Fruit fly (Drosophila melanogaster) whole organism, wandering third instar larva: ENCODE data around the gene CG13108.

Experiments used
- Abd-B ChIP-seq: fragments of >200 bp; optimal IDR thresholded peaks from 2 replicates; lab custom pipeline; 2017; ENCODE audit warnings: missing biosample characterization, missing genetic modification characterization
- CG32264 ChIP-seq: fragments of 200-800 bp; sonication (Bioruptor generic); optimal IDR thresholded peaks from 2 replicates; lab custom pipeline; 2016; ENCODE audit warnings: missing biosample characterization, missing genetic modification characterization
- CG9705 ChIP-seq: fragments of 200-800 bp; sonication (Bioruptor generic); optimal IDR thresholded peaks from 2 replicates; lab custom pipeline; 2018; ENCODE audit warnings: missing biosample characterization, mild to moderate bottlenecking, missing genetic modification characterization
- CrebA ChIP-seq: fragments of 200-800 bp; sonication (Bioruptor generic); optimal IDR thresholded peaks from 2 replicates; lab custom pipeline; 2016; ENCODE audit warnings: missing biosample characterization, mild to moderate bottlenecking, missing genetic modification characterization, borderline replicate concordance
- Dfd ChIP-seq: fragments of >200 bp; optimal IDR thresholded peaks from 2 replicates; lab custom pipeline; 2017; ENCODE audit warnings: missing biosample characterization, missing genetic modification characterization
- Dif ChIP-seq: fragments of 200-275, 200-300 bp; sonication (Bioruptor generic); optimal IDR thresholded peaks from 2 replicates; lab custom pipeline; 2018; ENCODE audit warnings: missing biosample characterization, missing genetic modification characterization; ENCODE audit not compliant: partially characterized antibody
- GATAd ChIP-seq: sonication (Bioruptor generic); optimal IDR thresholded peaks from 2 replicates; lab custom pipeline; 2016; ENCODE audit warnings: missing biosample characterization, missing genetic modification characterization
- HLH106 ChIP-seq: fragments of 200-800 bp; optimal IDR thresholded peaks from 3 replicates; lab custom pipeline; 2019; ENCODE audit warnings: missing biosample characterization, mild to moderate bottlenecking, missing genetic modification characterization, moderate library complexity
- Hnf4 ChIP-seq: fragments of 200-800 bp; sonication (Bioruptor generic); optimal IDR thresholded peaks from 2 replicates; lab custom pipeline; 2016; ENCODE audit warnings: missing biosample characterization, mild to moderate bottlenecking, missing genetic modification characterization
- Hr78 ChIP-seq: fragments of >200 bp; optimal IDR thresholded peaks from 2 replicates; lab custom pipeline; 2017; ENCODE audit warnings: missing biosample characterization, missing genetic modification characterization
- Hr83 ChIP-seq: fragments of 200-300 bp; sonication (Bioruptor generic); optimal IDR thresholded peaks from 2 replicates; lab custom pipeline; 2016; ENCODE audit warnings: missing biosample characterization, mild to moderate bottlenecking, missing genetic modification characterization, moderate library complexity; ENCODE audit not compliant: poor library complexity, severe bottlenecking
- Jra ChIP-seq: sonication (Bioruptor generic); optimal IDR thresholded peaks from 2 replicates; lab custom pipeline; 2016; ENCODE audit warnings: missing biosample characterization, missing genetic modification characterization
- Mio ChIP-seq: sonication (Bioruptor generic); optimal IDR thresholded peaks from 2 replicates; lab custom pipeline; 2016; ENCODE audit warnings: missing biosample characterization, missing genetic modification characterization
- Myc ChIP-seq: fragments of >200 bp; optimal IDR thresholded peaks from 2 replicates; lab custom pipeline; 2017
- N ChIP-seq: fragments of >200 bp; optimal IDR thresholded peaks from 2 replicates; lab custom pipeline; 2018; ENCODE audit warnings: missing biosample characterization, missing external identifiers, missing genetic modification characterization
- OdsH ChIP-seq: fragments of 200-800 bp; sonication (Bioruptor generic); optimal IDR thresholded peaks from 2 replicates; lab custom pipeline; 2016; ENCODE audit warnings: missing biosample characterization, mild to moderate bottlenecking, missing genetic modification characterization
- Rel ChIP-seq, 2 experiments: fragments of 200-800 bp; sonication (Bioruptor generic) in 1 of 2; optimal IDR thresholded peaks; 2 replicates in 1 of 2; 3 replicates in 1 of 2; lab custom pipeline; 2016 to 2019; ENCODE audit warnings: mild to moderate bottlenecking in 2 of 2, missing biosample characterization in 2 of 2, missing genetic modification characterization in 2 of 2, moderate library complexity in 1 of 2
- Sp1 ChIP-seq: fragments of 200-800 bp; sonication (Bioruptor generic); optimal IDR thresholded peaks from 3 replicates; lab custom pipeline; 2019; ENCODE audit warnings: missing biosample characterization, mild to moderate bottlenecking, missing genetic modification characterization, moderate library complexity
- Vsx2 ChIP-seq: fragments of 200-300, 225-300 bp; sonication (Bioruptor generic); optimal IDR thresholded peaks from 2 replicates; lab custom pipeline; 2018; ENCODE audit warnings: missing biosample characterization, missing genetic modification characterization; ENCODE audit not compliant: partially characterized antibody
- br ChIP-seq: fragments of 200-800 bp; sonication (Bioruptor generic); optimal IDR thresholded peaks from 2 replicates; lab custom pipeline; 2016; ENCODE audit warnings: missing biosample characterization, missing genetic modification characterization
- brk ChIP-seq: fragments of 200-800 bp; sonication (Bioruptor generic); optimal IDR thresholded peaks from 2 replicates; lab custom pipeline; 2016; ENCODE audit warnings: missing biosample characterization, mild to moderate bottlenecking, missing genetic modification characterization
- dl ChIP-seq, 2 experiments: fragments of 175-275, 200-275 bp in 1 of 2; fragments of 200-275 bp in 1 of 2; sonication (Bioruptor generic); optimal IDR thresholded peaks; lab custom pipeline; 2018; ENCODE audit warnings: mild to moderate bottlenecking in 2 of 2, missing biosample characterization in 2 of 2, missing genetic modification characterization in 2 of 2, moderate library complexity in 2 of 2; ENCODE audit not compliant: partially characterized antibody in 2 of 2, insufficient read depth in 1 of 2
- dmrt93B ChIP-seq: fragments of 200-800 bp; sonication (Bioruptor generic); optimal IDR thresholded peaks from 2 replicates; lab custom pipeline; 2018; ENCODE audit warnings: missing biosample characterization, mild to moderate bottlenecking, missing genetic modification characterization
- dsf ChIP-seq: sonication (Bioruptor generic); optimal IDR thresholded peaks from 2 replicates; lab custom pipeline; 2016; ENCODE audit warnings: missing biosample characterization, missing genetic modification characterization, borderline replicate concordance
- ey ChIP-seq: fragments of 200-800 bp; sonication (Bioruptor generic); optimal IDR thresholded peaks from 2 replicates; lab custom pipeline; 2016; ENCODE audit warnings: missing biosample characterization, missing genetic modification characterization
- foxo ChIP-seq, 2 experiments: fragments of 200-800 bp; sonication (Bioruptor generic); optimal IDR thresholded peaks; 2 replicates in 1 of 2; 3 replicates in 1 of 2; lab custom pipeline; 2016 to 2017; ENCODE audit warnings: missing biosample characterization in 2 of 2, missing genetic modification characterization in 2 of 2
- fru ChIP-seq: fragments of 200-800 bp; sonication (Bioruptor generic); optimal IDR thresholded peaks from 3 replicates; lab custom pipeline; 2016; ENCODE audit warnings: missing biosample characterization, mild to moderate bottlenecking, missing genetic modification characterization
- h ChIP-seq: fragments of 200-800 bp; sonication (Bioruptor generic); optimal IDR thresholded peaks from 3 replicates; lab custom pipeline; 2016; ENCODE audit warnings: missing biosample characterization, mild to moderate bottlenecking, missing genetic modification characterization
- jim ChIP-seq: fragments of 175-275, 200-325 bp; sonication (Bioruptor generic); optimal IDR thresholded peaks from 2 replicates; lab custom pipeline; 2016; ENCODE audit warnings: missing biosample characterization, mild to moderate bottlenecking, missing genetic modification characterization
- lola ChIP-seq: fragments of >200 bp; optimal IDR thresholded peaks from 2 replicates; lab custom pipeline; 2017; ENCODE audit warnings: missing biosample characterization, missing genetic modification characterization
- pan ChIP-seq: fragments of >200 bp; optimal IDR thresholded peaks from 2 replicates; lab custom pipeline; 2017
- psq ChIP-seq: fragments of 200-800 bp; sonication (Bioruptor generic); optimal IDR thresholded peaks from 3 replicates; lab custom pipeline; 2017; ENCODE audit warnings: missing biosample characterization, mild to moderate bottlenecking, missing genetic modification characterization, moderate library complexity
- rgr ChIP-seq: fragments of 200-800 bp; sonication (Bioruptor generic); optimal IDR thresholded peaks from 3 replicates; lab custom pipeline; 2016; ENCODE audit warnings: missing biosample characterization, mild to moderate bottlenecking, missing genetic modification characterization
- sage ChIP-seq: fragments of 200-800 bp; sonication (Bioruptor generic); optimal IDR thresholded peaks from 2 replicates; lab custom pipeline; 2016; ENCODE audit warnings: missing biosample characterization, mild to moderate bottlenecking, missing genetic modification characterization
- sv ChIP-seq: fragments of 200-800 bp; sonication (Bioruptor generic); optimal IDR thresholded peaks from 3 replicates; lab custom pipeline; 2016; ENCODE audit warnings: missing biosample characterization, missing genetic modification characterization
- tai ChIP-seq: sonication (Bioruptor generic); optimal IDR thresholded peaks from 2 replicates; lab custom pipeline; 2016; ENCODE audit warnings: missing biosample characterization, missing genetic modification characterization
- usp ChIP-seq: fragments of >200 bp; optimal IDR thresholded peaks from 2 replicates; lab custom pipeline; 2017; ENCODE audit warnings: missing biosample characterization, missing genetic modification characterization
- woc ChIP-seq: sonication (Bioruptor generic); optimal IDR thresholded peaks from 2 replicates; lab custom pipeline; 2016; ENCODE audit warnings: missing biosample characterization, mild to moderate bottlenecking, missing genetic modification characterization

Gene CG13108

dm6 chr2L:9205133-9205615, 41.1 kb downstream of the CG13108 start:
- TF ChIP-seq dsf (GFP tag; lab: Kevin White, UChicago) (no peak), Sp1 (GFP tag; lab: Kevin White, UChicago) (peak; percentile 52), CG32264 (GFP tag; lab: Kevin White, UChicago) (peak; percentile 66), tai (peak; percentile 69), Abd-B (no peak), h (GFP tag; lab: Kevin White, UChicago) (peak; percentile 65), Myc (lab: Kevin White, UChicago) (no peak), psq (peak; percentile 72), jim (GFP tag; lab: Kevin White, UChicago) (peak; percentile 16), GATAd (GFP tag; lab: Kevin White, UChicago) (no peak), usp (GFP tag; lab: Kevin White, UChicago) (no peak), woc (GFP tag; lab: Kevin White, UChicago) (peak; percentile 58), OdsH (GFP tag; lab: Kevin White, UChicago) (peak; percentile 31), CG9705 (no peak), Vsx2 (GFP tag; lab: Kevin White, UChicago) (peak; percentile 30), pan (no peak), brk (peak; percentile 89), foxo (GFP tag; optimal IDR thresholded peaks at IDR 0.05; lab: Kevin White, UChicago) (peak in 1 of 2 experiments; percentile 92), fru (GFP tag; lab: Kevin White, UChicago) (peak; percentile 39), br (GFP tag; lab: Kevin White, UChicago) (peak; percentile 37), CrebA (GFP tag; lab: Kevin White, UChicago) (peak; percentile 92), Dif (GFP tag; lab: Kevin White, UChicago) (peak; percentile 81), N (no peak), HLH106 (tag; lab: Kevin White, UChicago) (no peak), sv (GFP tag; lab: Kevin White, UChicago) (no peak), Hr83 (GFP tag; lab: Kevin White, UChicago) (peak; percentile 25), Hr78 (GFP tag; lab: Kevin White, UChicago) (no peak), Rel (GFP tag; optimal IDR thresholded peaks at IDR 0.05; lab: Kevin White, UChicago) (peak; percentile 97), Rel (tag; optimal IDR thresholded peaks at IDR 0.05; lab: Kevin White, UChicago) (peak; percentile 69), dl (GFP tag; optimal IDR thresholded peaks at IDR 0.05; lab: Kevin White, UChicago; ENCODE audit: insufficient read depth in 1 of 2, partially characterized antibody in 2 of 2) (peak; percentile 75 to 78), lola (GFP tag; lab: Kevin White, UChicago) (no peak), dmrt93B (no peak), rgr (peak; percentile 51), Jra (GFP tag; lab: Kevin White, UChicago) (peak; percentile 20), ey (GFP tag; lab: Kevin White, UChicago) (no peak), Hnf4 (GFP tag; lab: Kevin White, UChicago) (peak; percentile 43), sage (GFP tag; lab: Kevin White, UChicago) (peak; percentile 88), Mio (GFP tag; lab: Kevin White, UChicago) (no peak), Dfd (GFP tag; lab: Kevin White, UChicago) (no peak)

- no peak for TF ChIP-seq Myc (lab: Kevin White, UChicago)
- TF ChIP-seq sage (GFP tag; lab: Kevin White, UChicago), result no peak
- no peak for TF ChIP-seq GATAd (GFP tag; lab: Kevin White, UChicago)
- TF ChIP-seq dmrt93B, result no peak
- no peak for TF ChIP-seq fru (GFP tag; lab: Kevin White, UChicago)
- TF ChIP-seq brk, result no peak
- TF ChIP-seq, all 38 proteins: peak for 0
Observed at dm6 chr2L:9206401-9206800, 42.4 kb downstream of the CG13108 start.

DNA sequence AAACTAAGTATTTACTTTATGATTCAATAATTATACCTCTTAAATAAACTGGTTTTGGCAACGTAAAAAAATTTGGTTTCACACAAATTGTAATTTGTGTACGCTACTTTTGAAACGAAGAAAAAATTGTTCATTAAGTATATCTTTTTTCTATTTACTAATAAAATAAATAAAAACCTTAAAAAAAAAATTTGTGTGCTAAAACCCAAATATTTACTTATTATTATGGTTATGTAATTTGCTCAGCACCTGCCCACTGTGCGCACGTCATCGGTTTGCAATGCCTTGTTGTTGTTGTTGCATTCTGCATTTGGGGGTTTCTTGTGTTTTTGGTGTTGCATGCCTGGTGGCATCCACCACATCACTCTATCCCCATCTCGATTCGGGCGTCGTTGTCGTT, 43.1 kb downstream of the CG13108 start:
- TF ChIP-seq dsf (GFP tag; lab: Kevin White, UChicago) (no peak), tai (peak; percentile 43), rgr (peak; percentile 12), foxo (GFP tag; optimal IDR thresholded peaks at IDR 0.05; lab: Kevin White, UChicago) (peak in 1 of 2 experiments; percentile 2), h (GFP tag; lab: Kevin White, UChicago) (peak; percentile 2), woc (GFP tag; lab: Kevin White, UChicago) (peak; percentile 3), N (no peak)
